Fruit fly (Drosophila melanogaster): ENCODE data around the gene CG18170.

The CG18170 gene

DNA sequence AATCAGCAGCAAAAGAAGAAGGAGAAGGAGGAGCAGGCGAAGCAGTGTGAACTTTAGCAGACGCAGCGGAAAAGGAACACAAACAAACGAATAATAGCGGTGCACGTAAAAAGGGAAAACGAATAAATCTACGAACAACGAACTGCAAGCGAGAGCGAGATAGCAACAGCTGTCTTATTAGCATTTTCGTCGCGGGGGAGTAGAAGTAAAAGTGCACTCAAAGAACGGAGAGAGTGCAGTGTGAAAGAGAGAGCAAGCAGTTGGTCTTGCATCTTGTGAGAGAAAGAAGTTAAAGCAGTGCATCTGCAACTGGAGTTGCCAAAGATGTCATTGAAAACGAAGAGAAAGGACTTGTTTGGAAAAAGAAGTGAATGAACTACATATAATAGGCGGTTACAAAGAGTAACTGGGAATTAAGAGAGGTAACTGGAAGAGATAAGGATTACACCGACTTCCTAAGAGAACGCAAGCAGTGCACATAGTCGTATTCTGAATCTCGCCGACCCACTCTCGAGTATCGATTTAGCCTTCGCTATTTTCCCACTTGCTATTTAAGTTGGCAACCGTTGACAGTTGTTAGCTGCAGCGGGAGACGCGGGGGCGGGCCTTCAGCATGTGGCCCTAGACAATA lies 9.8 kb upstream of the CG18170 start (continued):
- TF ChIP-seq slbo (GFP tag; IDR thresholded peaks at IDR 0.05): no peak
- no peak for TF ChIP-seq CoRest (tag; optimal IDR thresholded peaks at IDR 0.05)
- no peak for TF ChIP-seq CTCF (GFP tag; optimal IDR thresholded peaks at IDR 0.05)
- peak; percentile 69 for TF ChIP-seq nom (GFP tag; optimal IDR thresholded peaks at IDR 0.05)
- peak; percentile 19 for TF ChIP-seq kni (GFP tag; optimal IDR thresholded peaks at IDR 0.05)
- peak; percentile 73 for TF ChIP-seq Ets65A (GFP tag)
- TF ChIP-seq CG12769 (tag; optimal IDR thresholded peaks at IDR 0.05): no peak
- no peak for TF ChIP-seq Opbp (GFP tag; IDR thresholded peaks at IDR 0.05; ENCODE audit: partially characterized antibody)
- no peak for TF ChIP-seq CG34376 (GFP tag; optimal IDR thresholded peaks at IDR 0.05)
- TF ChIP-seq CG6654 (GFP tag; optimal IDR thresholded peaks at IDR 0.05): no peak

DNA sequence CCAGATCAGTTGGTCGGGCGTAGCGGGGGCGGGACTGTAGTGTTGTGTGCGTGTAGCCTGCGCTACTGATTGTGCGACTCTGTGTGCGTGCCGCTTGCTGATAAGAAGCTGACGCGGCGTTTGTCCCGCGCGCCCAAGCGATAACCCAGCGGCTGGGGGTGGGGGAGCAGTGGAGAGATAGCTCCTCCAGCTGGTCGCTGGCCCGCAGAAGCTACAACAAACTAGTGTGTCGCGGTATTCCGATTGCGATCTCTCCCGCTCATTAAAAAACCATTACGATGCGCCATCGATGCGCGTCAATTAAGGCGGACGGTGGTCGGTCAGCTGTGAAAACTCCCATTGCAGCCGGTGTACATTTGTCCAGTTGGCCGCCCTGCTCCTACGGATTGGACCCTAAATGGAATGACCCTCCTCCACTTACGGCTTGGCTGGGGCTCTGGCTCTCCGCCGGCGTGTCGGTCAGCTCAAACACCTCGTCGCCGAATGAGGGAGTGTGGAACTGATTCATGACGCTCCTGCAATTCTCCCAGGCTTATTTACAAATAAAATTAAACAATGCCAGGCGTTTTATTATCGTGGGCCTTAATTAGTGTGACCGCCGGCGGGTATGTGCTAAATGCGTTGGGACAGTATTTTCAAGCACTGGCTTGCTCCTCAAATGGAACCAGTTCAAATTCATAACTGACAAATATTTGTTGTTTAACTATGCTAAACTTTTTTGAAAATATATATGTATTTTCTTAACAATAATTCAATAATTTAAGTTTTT lies 506 bp upstream of the CG18170 start, which contains the start of gene CG12104:
CG12104 (minus strand) TSS at position 611 of the 769 bp plus-strand sequence.
- TF ChIP-seq ci (GFP tag; IDR thresholded peaks at IDR 0.05) (0 out of 3 replicates have a peak, but pooled peaks have one; percentile 14), emc (GFP tag; optimal IDR thresholded peaks at IDR 0.05) (no peak), Bgb (GFP tag; IDR thresholded peaks at IDR 0.05; ENCODE audit: partially characterized antibody) (peak; percentile 27; the same call in 1 of the 2 replicates), CG12071 (GFP tag; optimal IDR thresholded peaks at IDR 0.05) (no peak), unpg (GFP tag; optimal IDR thresholded peaks at IDR 0.05) (no peak), CG15514 (GFP tag; optimal IDR thresholded peaks at IDR 0.05) (peak; percentile 99), CG14710 (tag; optimal IDR thresholded peaks at IDR 0.05) (peak; percentile 57), CG17385 (GFP tag; optimal IDR thresholded peaks at IDR 0.05) (peak; percentile 41), Rfx (GFP tag; IDR thresholded peaks at IDR 0.05) (no peak), rib (GFP tag; IDR thresholded peaks at IDR 0.05) (peak; percentile 54; the same call in 1 of the 2 replicates), vvl (GFP tag; IDR thresholded peaks at IDR 0.05) (peak; percentile 37; the same call in 1 of the 2 replicates), ro (GFP tag; IDR thresholded peaks at IDR 0.05) (no peak), yki (optimal IDR thresholded peaks at IDR 0.05) (no peak), B-H2 (GFP tag; optimal IDR thresholded peaks at IDR 0.05) (no peak), CG10565 (GFP tag; optimal IDR thresholded peaks at IDR 0.05) (no peak), Myb (GFP tag; optimal IDR thresholded peaks at IDR 0.05) (peak; percentile 82), ash1 (GFP tag; optimal IDR thresholded peaks at IDR 0.05) (no peak), gce (GFP tag; IDR thresholded peaks at IDR 0.05) (no peak), CG14014 (GFP tag; IDR thresholded peaks at IDR 0.05) (no peak), dmrt11E (tag; optimal IDR thresholded peaks at IDR 0.05) (no peak), Abd-B (GFP tag; optimal IDR thresholded peaks at IDR 0.05) (no peak), CG34224 (GFP tag; IDR thresholded peaks at IDR 0.05; ENCODE audit: partially characterized antibody) (no peak; the same call in 2 of the 3 replicates), pfk (GFP tag; optimal IDR thresholded peaks at IDR 0.05) (no peak), PHDP (tag; optimal IDR thresholded peaks at IDR 0.05) (peak; percentile 14), phol (tag; optimal IDR thresholded peaks at IDR 0.05) (peak; percentile 16), Stat92E (GFP tag; optimal IDR thresholded peaks at IDR 0.05) (no peak), CG8281 (tag; optimal IDR thresholded peaks at IDR 0.05) (no peak), CG9817 (tag; optimal IDR thresholded peaks at IDR 0.05) (no peak), CG2889 (GFP tag; IDR thresholded peaks at IDR 0.05) (no peak), chif (GFP tag; optimal IDR thresholded peaks at IDR 0.05) (no peak), Ets97D (GFP tag; optimal IDR thresholded peaks at IDR 0.05) (peak; percentile 90), CG16813 (GFP tag; IDR thresholded peaks at IDR 0.05; ENCODE audit: partially characterized antibody) (no peak), D19B (GFP tag; optimal IDR thresholded peaks at IDR 0.05) (no peak), CG13287 (GFP tag; IDR thresholded peaks at IDR 0.05; ENCODE audit: partially characterized antibody) (0 out of 2 replicates have a peak, but pooled peaks have one; percentile 20), CG31224 (GFP tag; IDR thresholded peaks at IDR 0.05) (no peak), hth (optimal IDR thresholded peaks at IDR 0.05) (no peak), insv (GFP tag; optimal IDR thresholded peaks at IDR 0.05) (no peak), Xrp1 (GFP tag; IDR thresholded peaks at IDR 0.05) (no peak)

All from whole organism, embryonic.